Worm (Caenorhabditis elegans) whole organism, early embryonic: Measurements from ENCODE around the gene hsp-16.41.
A peak's percentile ranks its signal among the peaks of the same experiment; 100 is the strongest.

ENCODE experiments used
- ama-1 ChIP-seq: fragments of 150-350 bp; optimal IDR thresholded peaks from 2 replicates; lab custom pipeline; 2014
- ceh-13 ChIP-seq: fragments of 200-800 bp; sonication (Bioruptor generic); optimal IDR thresholded peaks from 2 replicates; lab custom pipeline; 2018; ENCODE audit warnings: mild to moderate bottlenecking, missing genetic modification characterization, missing compliant biosample characterization
- flt-1 ChIP-seq: fragments of 200-800 bp; sonication (Bioruptor generic); IDR thresholded peaks from 2 replicates; pipeline ENCODE4 v1.3.6; 2022; ENCODE audit warnings: missing genetic modification characterization, missing compliant biosample characterization
- hnd-1 ChIP-seq: sonication (generic microtip); optimal IDR thresholded peaks from 2 replicates; lab custom pipeline; 2016; ENCODE audit warnings: missing genetic modification characterization, missing compliant biosample characterization
- tra-4 ChIP-seq: sonication (generic microtip); optimal IDR thresholded peaks from 2 replicates; lab custom pipeline; 2017; ENCODE audit warnings: missing genetic modification characterization, missing compliant biosample characterization

- TF ChIP-seq ceh-13 (GFP tag; lab: Kevin White, UChicago), result no peak
- TF ChIP-seq hnd-1 (tag; lab: Kevin White, UChicago), result no peak
- TF ChIP-seq ama-1 (lab: Kevin White, UChicago), result no peak
- peak; percentile 60; the same call in 1 of the 2 replicates for TF ChIP-seq flt-1 (GFP tag; lab: Robert Waterston, UW)
- TF ChIP-seq tra-4 (tag; lab: Kevin White, UChicago), result no peak
Measured at ce11 chrV:1821287-1821686, 16.3 kb downstream of the hsp-16.41 start, which contains the start of the genes gly-7 and mrpl-39.
